Fruit fly (Drosophila melanogaster): ENCODE results near the gene CG3386.

Gene CG3386

DNA sequence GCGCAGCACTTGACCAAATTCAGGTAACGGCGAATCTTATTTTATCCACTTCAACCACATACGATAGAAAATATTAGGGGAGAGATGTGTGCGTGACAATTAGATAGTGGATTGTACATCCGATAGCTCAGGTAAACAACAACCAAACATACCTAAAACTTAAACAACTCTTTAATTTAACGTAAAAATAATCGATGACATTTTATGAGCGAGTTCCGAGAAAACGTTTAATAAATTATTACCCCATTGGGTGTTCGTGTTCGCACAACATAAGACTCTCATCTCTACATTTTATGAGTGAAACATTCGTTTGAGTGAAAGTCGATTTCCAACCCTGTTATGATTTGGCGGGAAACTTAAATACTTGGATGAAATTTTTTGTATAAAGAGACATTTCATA, 2.0 kb downstream of the CG3386 start, which contains the start of gene CG17129 (continued):
- no peak for TF ChIP-seq abd-A (tag; optimal IDR thresholded peaks at IDR 0.05)
- TF ChIP-seq zen (tag; optimal IDR thresholded peaks at IDR 0.05): peak; percentile 66
- 0 out of 3 replicates have a peak, but pooled peaks have one; percentile 22 for TF ChIP-seq CG14050 (GFP tag; IDR thresholded peaks at IDR 0.05)
- TF ChIP-seq NC2β (GFP tag; optimal IDR thresholded peaks at IDR 0.05): peak; percentile 79
- peak; percentile 72 for TF ChIP-seq CG10959 (GFP tag; IDR thresholded peaks at IDR 0.05)
- no peak for TF ChIP-seq odd (GFP tag; optimal IDR thresholded peaks at IDR 0.05)
- TF ChIP-seq CG16813 (GFP tag; IDR thresholded peaks at IDR 0.05; ENCODE audit: partially characterized antibody): peak; percentile 92
- TF ChIP-seq CG2129 (GFP tag; IDR thresholded peaks at IDR 0.05; ENCODE audit: partially characterized antibody): peak; percentile 94
- TF ChIP-seq CG6689 (GFP tag; IDR thresholded peaks at IDR 0.05): peak; percentile 84
- TF ChIP-seq CG6272 (GFP tag; IDR thresholded peaks at IDR 0.05): peak; percentile 89
- peak; percentile 74 for TF ChIP-seq ssp (GFP tag; IDR thresholded peaks at IDR 0.05)
- TF ChIP-seq unpg (GFP tag; optimal IDR thresholded peaks at IDR 0.05): peak; percentile 75
- TF ChIP-seq ac (GFP tag; optimal IDR thresholded peaks at IDR 0.05): no peak
- TF ChIP-seq tna (GFP tag; IDR thresholded peaks at IDR 0.05; ENCODE audit: partially characterized antibody): peak; percentile 75
- peak; percentile 81 for TF ChIP-seq CG13894 (tag; optimal IDR thresholded peaks at IDR 0.05)
- peak; percentile 65 for TF ChIP-seq HHEX (GFP tag; optimal IDR thresholded peaks at IDR 0.05)
- TF ChIP-seq Sry-β (GFP tag; optimal IDR thresholded peaks at IDR 0.05): peak; percentile 66
- peak; percentile 52 for TF ChIP-seq CG30020 (tag; optimal IDR thresholded peaks at IDR 0.05)
- TF ChIP-seq esg (GFP tag; conservative IDR thresholded peaks at IDR 0.05): peak; percentile 62
- TF ChIP-seq tx (GFP tag; optimal IDR thresholded peaks at IDR 0.05): peak; percentile 79
- TF ChIP-seq CG11723 (GFP tag; optimal IDR thresholded peaks at IDR 0.05): peak; percentile 57
- TF ChIP-seq Bdp1 (GFP tag; optimal IDR thresholded peaks at IDR 0.05): peak; percentile 54
- peak; percentile 70 for TF ChIP-seq CG10979 (tag; optimal IDR thresholded peaks at IDR 0.05)
- no peak for TF ChIP-seq Dip2 (GFP tag; IDR thresholded peaks at IDR 0.05)
- peak; percentile 67 for TF ChIP-seq maf-S (GFP tag; optimal IDR thresholded peaks at IDR 0.05)
- no peak for TF ChIP-seq hkb (optimal IDR thresholded peaks at IDR 0.05)
- peak; percentile 77 for TF ChIP-seq hkb (GFP tag; IDR thresholded peaks at IDR 0.05)
- TF ChIP-seq gcm (GFP tag; optimal IDR thresholded peaks at IDR 0.05): peak; percentile 58
- TF ChIP-seq CG2712 (tag; optimal IDR thresholded peaks at IDR 0.05): peak; percentile 86
- peak; percentile 84 for TF ChIP-seq CG12391 (tag; optimal IDR thresholded peaks at IDR 0.05)
- TF ChIP-seq gem (tag; optimal IDR thresholded peaks at IDR 0.05): peak; percentile 83
- peak; percentile 85 for TF ChIP-seq CG17829 (tag; optimal IDR thresholded peaks at IDR 0.05)
- TF ChIP-seq corto (GFP tag; optimal IDR thresholded peaks at IDR 0.05): peak; percentile 25
- peak; percentile 66 for TF ChIP-seq Atf3 (GFP tag; optimal IDR thresholded peaks at IDR 0.05)
- no peak for TF ChIP-seq CG5180 (GFP tag; optimal IDR thresholded peaks at IDR 0.05)
- peak; percentile 56 for TF ChIP-seq Mad (GFP tag; optimal IDR thresholded peaks at IDR 0.05)
- peak; percentile 43 for TF ChIP-seq ATbp (GFP tag; optimal IDR thresholded peaks at IDR 0.05)
- TF ChIP-seq E2f1 (GFP tag; IDR thresholded peaks at IDR 0.05): peak; percentile 77
- no peak for TF ChIP-seq CG15073 (GFP tag; optimal IDR thresholded peaks at IDR 0.05)
- peak in 1 of 2 experiments; percentile 34 for TF ChIP-seq insv (GFP tag; optimal IDR thresholded peaks at IDR 0.05)
- TF ChIP-seq pita (GFP tag; optimal IDR thresholded peaks at IDR 0.05): no peak
- peak; percentile 74 for TF ChIP-seq tgo (GFP tag; IDR thresholded peaks at IDR 0.05)
- peak; percentile 64 to 81 for TF ChIP-seq chif (GFP tag; optimal IDR thresholded peaks at IDR 0.05)
- TF ChIP-seq mam (GFP tag; optimal IDR thresholded peaks at IDR 0.05): peak; percentile 92
- TF ChIP-seq bab2 (GFP tag; optimal IDR thresholded peaks at IDR 0.05): peak; percentile 86
- peak; percentile 40; the same call in 1 of the 2 replicates for TF ChIP-seq CG17612 (GFP tag; IDR thresholded peaks at IDR 0.05)
- TF ChIP-seq CG11560 (tag; IDR thresholded peaks at IDR 0.05): peak; percentile 43; the same call in 2 of the 3 replicates
- peak; percentile 90 for TF ChIP-seq CG7928 (GFP tag; optimal IDR thresholded peaks at IDR 0.05)
- TF ChIP-seq nom (GFP tag; optimal IDR thresholded peaks at IDR 0.05): no peak
- no peak for TF ChIP-seq CG15479 (GFP tag; optimal IDR thresholded peaks at IDR 0.05)
